Fruit fly (Drosophila melanogaster) whole organism, embryonic: ENCODE measurements around the gene CG31431.

Source experiments
- Atf6 ChIP-seq: fragments of 200-800 bp; sonication (Bioruptor generic); IDR thresholded peaks from 2 replicates; pipeline ENCODE4 v1.3.6; 2022; ENCODE audit warnings: missing biosample characterization, missing genetic modification characterization
- Blimp-1 ChIP-seq: fragments of 200-800 bp; sonication (Bioruptor generic); optimal IDR thresholded peaks from 3 replicates; lab custom pipeline; 2018; ENCODE audit warnings: missing biosample characterization, missing genetic modification characterization, mild to moderate bottlenecking, moderate library complexity, missing genetic modification reagents
- CG9437 ChIP-seq: fragments of 200-800 bp; sonication (Bioruptor generic); optimal IDR thresholded peaks from 2 replicates; lab custom pipeline; 2018; ENCODE audit warnings: missing biosample characterization, mild to moderate bottlenecking, missing genetic modification characterization
- HmgZ ChIP-seq: fragments of 200-800 bp; sonication (Bioruptor generic); optimal IDR thresholded peaks from 2 replicates; lab custom pipeline; 2018; ENCODE audit warnings: missing biosample characterization, mild to moderate bottlenecking, missing genetic modification characterization
- fd64A ChIP-seq: fragments of 200-800 bp; sonication (Bioruptor generic); optimal IDR thresholded peaks from 3 replicates; lab custom pipeline; 2018; ENCODE audit warnings: missing biosample characterization, mild to moderate bottlenecking, missing genetic modification characterization
- insv ChIP-seq, 2 experiments: fragments of 200-800 bp; sonication (Bioruptor generic); optimal IDR thresholded peaks; 3 replicates each; lab custom pipeline; 2016 to 2018; ENCODE audit warnings: missing biosample characterization in 2 of 2, missing genetic modification characterization in 2 of 2
- sc ChIP-seq, 3 experiments: fragments of >200 bp in 2 of 3; fragments of 200-800 bp in 1 of 3; sonication (Bioruptor generic) in 1 of 3; optimal IDR thresholded peaks; 2 replicates in 2 of 3; 3 replicates in 1 of 3; lab custom pipeline; 2017; ENCODE audit warnings: mild to moderate bottlenecking in 1 of 3, missing biosample characterization in 1 of 3, missing genetic modification characterization in 1 of 3, missing genetic modification reagents in 1 of 3

- no peak for TF ChIP-seq fd64A (GFP tag; lab: Kevin White, UChicago)
- no peak for TF ChIP-seq Atf6 (GFP tag; lab: Robert Waterston, UW)
- TF ChIP-seq HmgZ: no peak
- no peak for TF ChIP-seq insv (GFP tag; optimal IDR thresholded peaks at IDR 0.05; lab: Kevin White, UChicago)
- TF ChIP-seq Blimp-1: no peak
- TF ChIP-seq sc (optimal IDR thresholded peaks at IDR 0.05; lab: Kevin White, UChicago): no peak
- no peak for TF ChIP-seq sc (GFP tag; optimal IDR thresholded peaks at IDR 0.05; lab: Kevin White, UChicago)
- no peak for TF ChIP-seq CG9437 (GFP tag; lab: Kevin White, UChicago)
Measured at dm6 chr3R:21905615-21906014, 35.1 kb downstream of the CG31431 start.
